Fruit fly (Drosophila melanogaster) whole organism, embryonic: ENCODE results near the gene CecA1.

Experiments
- CG6689 ChIP-seq: fragments of 200-800 bp; sonication (Bioruptor generic); IDR thresholded peaks from 2 replicates; pipeline ENCODE4 v1.3.6; 2022; ENCODE audit warnings: missing biosample characterization, missing genetic modification characterization
- YL-1 ChIP-seq: fragments of 200-800 bp; sonication (Bioruptor generic); optimal IDR thresholded peaks from 3 replicates; lab custom pipeline; 2017; ENCODE audit warnings: missing biosample characterization, mild to moderate bottlenecking, missing genetic modification characterization
- gce ChIP-seq: fragments of 200-800 bp; sonication (Bioruptor generic); IDR thresholded peaks from 3 replicates; pipeline ENCODE4 v1.3.6; 2022; ENCODE audit warnings: missing biosample characterization, missing genetic modification characterization

- TF ChIP-seq gce (no peak), YL-1 (GFP tag; lab: Kevin White, UChicago) (no peak), CG6689 (GFP tag; lab: Robert Waterston, UW) (no peak)
Measured at dm6 chr3R:30204004-30204603, 6.6 kb upstream of the CecA1 start.
